Worm (Caenorhabditis elegans) whole organism, midembryonic: ENCODE results near the gene F25B5.3.

Source experiments
- T22C8.4 ChIP-seq: fragments of 200-800 bp; sonication (Bioruptor generic); IDR thresholded peaks from 2 replicates; pipeline ENCODE4 v1.3.6; 2022; ENCODE audit warnings: missing genetic modification characterization, missing compliant biosample characterization
- flt-1 ChIP-seq: fragments of 200-800 bp; sonication (Bioruptor generic); IDR thresholded peaks from 2 replicates; pipeline ENCODE4 v1.3.6; 2022; ENCODE audit warnings: missing genetic modification characterization, missing compliant biosample characterization

- TF ChIP-seq flt-1 (GFP tag; lab: Robert Waterston, UW) (no peak), T22C8.4 (GFP tag; lab: Robert Waterston, UW) (no peak)
These were observed 31.2 kb upstream of the F25B5.3 start for ce11 chrIII:5917365-5917958.
